Fruit fly (Drosophila melanogaster): Measurements from ENCODE around the gene Vps60.

Gene Vps60

dm6 chr3L:17665084-17665576, 43.7 kb upstream of the Vps60 start:
- TF ChIP-seq aop (GFP tag; IDR thresholded peaks at IDR 0.05) (no peak), Fer1 (GFP tag; optimal IDR thresholded peaks at IDR 0.05) (peak; percentile 32), Rfx (GFP tag; IDR thresholded peaks at IDR 0.05) (peak; percentile 18; the same call in 1 of the 2 replicates), chinmo (GFP tag; IDR thresholded peaks at IDR 0.05; ENCODE audit: partially characterized antibody) (0 out of 4 replicates have a peak, but pooled peaks have one; percentile 32), E2f2 (GFP tag; IDR thresholded peaks at IDR 0.05) (peak; percentile 46; the same call in 1 of the 2 replicates), bsh (GFP tag; optimal IDR thresholded peaks at IDR 0.05) (no peak), CG18599 (GFP tag; optimal IDR thresholded peaks at IDR 0.05) (peak; percentile 58), gro (GFP tag; optimal IDR thresholded peaks at IDR 0.05) (peak; percentile 36), onecut (GFP tag; IDR thresholded peaks at IDR 0.05) (no peak), CG14050 (GFP tag; IDR thresholded peaks at IDR 0.05) (no peak), Dbx (GFP tag; IDR thresholded peaks at IDR 0.05) (peak; percentile 25; the same call in 1 of the 3 replicates), exex (tag; optimal IDR thresholded peaks at IDR 0.05) (peak; percentile 64), wor (GFP tag; IDR thresholded peaks at IDR 0.05) (no peak), CG3281 (GFP tag; optimal IDR thresholded peaks at IDR 0.05) (peak; percentile 30), CG5953 (GFP tag; IDR thresholded peaks at IDR 0.05) (no peak), CG6791 (GFP tag; IDR thresholded peaks at IDR 0.05; ENCODE audit: partially characterized antibody) (no peak), rib (GFP tag; IDR thresholded peaks at IDR 0.05) (peak; percentile 85), mirr (GFP tag; optimal IDR thresholded peaks at IDR 0.05) (peak; percentile 83), corto (GFP tag; optimal IDR thresholded peaks at IDR 0.05) (peak; percentile 22), ewg (GFP tag; optimal IDR thresholded peaks at IDR 0.05) (peak; percentile 2), B-H2 (GFP tag; optimal IDR thresholded peaks at IDR 0.05) (peak; percentile 17), ham (GFP tag; IDR thresholded peaks at IDR 0.05) (no peak), CG2678 (tag; optimal IDR thresholded peaks at IDR 0.05) (peak; percentile 6), sug (tag; optimal IDR thresholded peaks at IDR 0.05) (peak; percentile 96), CG6765 (GFP tag; optimal IDR thresholded peaks at IDR 0.05) (peak; percentile 39), vvl (GFP tag; IDR thresholded peaks at IDR 0.05) (no peak), grn (GFP tag; optimal IDR thresholded peaks at IDR 0.05) (peak; percentile 55), ERR (GFP tag; optimal IDR thresholded peaks at IDR 0.05) (peak; percentile 34), CG13894 (tag; optimal IDR thresholded peaks at IDR 0.05) (peak; percentile 100), ftz-f1 (GFP tag; optimal IDR thresholded peaks at IDR 0.05) (peak; percentile 67), Ravus (GFP tag; IDR thresholded peaks at IDR 0.05) (no peak), caup (GFP tag; optimal IDR thresholded peaks at IDR 0.05; ENCODE audit: severe bottlenecking) (peak; percentile 48), CG10321 (GFP tag; IDR thresholded peaks at IDR 0.05) (0 out of 2 replicates have a peak, but pooled peaks have one; percentile 14), CG17361 (GFP tag; IDR thresholded peaks at IDR 0.05) (no peak), cwo (GFP tag; optimal IDR thresholded peaks at IDR 0.05) (peak; percentile 71), HmgZ (tag; optimal IDR thresholded peaks at IDR 0.05) (peak; percentile 24), C15 (GFP tag; IDR thresholded peaks at IDR 0.05) (no peak), NFAT (GFP tag; IDR thresholded peaks at IDR 0.05) (peak; percentile 24; the same call in 1 of the 2 replicates), CG18011 (GFP tag; optimal IDR thresholded peaks at IDR 0.05) (peak; percentile 91), Dp (GFP tag; optimal IDR thresholded peaks at IDR 0.05) (peak; percentile 48), CG16813 (GFP tag; IDR thresholded peaks at IDR 0.05; ENCODE audit: partially characterized antibody) (0 out of 3 replicates have a peak, but pooled peaks have one; percentile 34), crol (GFP tag; IDR thresholded peaks at IDR 0.05) (peak; percentile 93), cg (GFP tag; optimal IDR thresholded peaks at IDR 0.05) (no peak), scrt (GFP tag; optimal IDR thresholded peaks at IDR 0.05) (peak; percentile 24), lab (GFP tag; optimal IDR thresholded peaks at IDR 0.05) (peak; percentile 79), Pdp1 (GFP tag; optimal IDR thresholded peaks at IDR 0.05) (peak in 1 of 2 experiments; percentile 99), E2f1 (GFP tag; IDR thresholded peaks at IDR 0.05) (no peak), CG2120 (GFP tag; optimal IDR thresholded peaks at IDR 0.05) (peak; percentile 21), fd3F (GFP tag; optimal IDR thresholded peaks at IDR 0.05) (no peak)

Measured in whole organism, embryonic.